Worm (Caenorhabditis elegans) whole organism, midembryonic: ENCODE measurements around the gene pigt-1.

Experiments used
- T22C8.4 ChIP-seq: fragments of 200-800 bp; sonication (Bioruptor generic); IDR thresholded peaks from 2 replicates; pipeline ENCODE4 v1.3.6; 2022; ENCODE audit warnings: missing genetic modification characterization, missing compliant biosample characterization
- cog-1 ChIP-seq: sonication (generic microtip); optimal IDR thresholded peaks from 2 replicates; lab custom pipeline; 2016; ENCODE audit warnings: missing genetic modification characterization, missing compliant biosample characterization
- flt-1 ChIP-seq: fragments of 200-800 bp; sonication (Bioruptor generic); IDR thresholded peaks from 2 replicates; pipeline ENCODE4 v1.3.6; 2022; ENCODE audit warnings: missing genetic modification characterization, missing compliant biosample characterization
- klf-2 ChIP-seq: fragments of 200-800 bp; sonication (Bioruptor generic); conservative IDR thresholded peaks from 2 replicates; pipeline ENCODE4 v1.3.6; 2022; ENCODE audit warnings: missing genetic modification reagents, missing genetic modification characterization, missing compliant biosample characterization
- med-1 ChIP-seq: sonication (generic microtip); optimal IDR thresholded peaks from 2 replicates; lab custom pipeline; 2017; ENCODE audit warnings: missing genetic modification characterization, mild to moderate bottlenecking, missing compliant biosample characterization, antibody characterized with exemption, missing genetic modification reagents; ENCODE audit not compliant: insufficient read depth
- ref-1 ChIP-seq: fragments of 200-800 bp; sonication (Bioruptor generic); conservative IDR thresholded peaks from 2 replicates; pipeline ENCODE4 v1.3.6; 2022; ENCODE audit warnings: missing genetic modification reagents, missing genetic modification characterization, missing compliant biosample characterization
- tab-1 ChIP-seq: fragments of 200-800 bp; sonication (Bioruptor generic); IDR thresholded peaks from 2 replicates; pipeline ENCODE4 v1.3.6; 2022; ENCODE audit warnings: missing genetic modification characterization, missing compliant biosample characterization
- ztf-23 ChIP-seq: fragments of 200-800 bp; sonication (Bioruptor generic); IDR thresholded peaks from 2 replicates; pipeline ENCODE4 v1.3.6; 2022; ENCODE audit warnings: missing genetic modification reagents, missing genetic modification characterization, missing compliant biosample characterization
- ztf-29 ChIP-seq: fragments of 200-800 bp; sonication (Bioruptor generic); IDR thresholded peaks from 2 replicates; pipeline ENCODE4 v1.3.6; 2022; ENCODE audit warnings: missing genetic modification reagents, missing genetic modification characterization, missing compliant biosample characterization

Gene pigt-1

DNA sequence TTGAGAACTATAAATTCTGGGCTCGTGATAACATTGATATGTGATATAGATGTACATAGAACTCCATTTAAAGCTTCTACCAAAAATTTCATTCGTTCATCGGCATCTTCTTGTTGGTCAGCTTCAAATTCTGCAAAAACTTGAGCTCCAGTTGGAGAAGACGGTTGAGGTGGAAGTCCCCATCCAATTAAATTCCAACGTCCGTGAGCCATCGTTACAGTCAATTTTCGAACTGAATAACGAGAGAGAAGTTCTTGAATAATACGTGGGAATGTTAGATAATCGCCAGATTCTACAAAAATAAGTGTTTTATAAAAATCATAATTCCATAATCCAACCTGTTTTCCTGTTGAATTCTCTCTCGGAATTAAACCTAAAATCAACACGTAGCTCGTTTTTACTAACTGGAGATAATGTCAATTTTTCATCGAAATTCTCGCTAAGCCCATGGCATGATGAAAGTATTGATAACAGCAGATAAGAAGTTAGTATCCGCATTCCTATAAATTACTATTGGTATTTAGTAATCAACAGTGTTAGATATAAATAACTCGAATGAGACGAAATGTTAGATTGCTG lies at the start of gene pigt-1:
Gene pigt-1, minus strand, starts transcription at position 500 of the 579 bp plus-strand sequence.
- no peak for TF ChIP-seq ztf-29 (GFP tag; lab: Robert Waterston, UW)
- TF ChIP-seq tab-1 (GFP tag; lab: Robert Waterston, UW) = no peak
- TF ChIP-seq klf-2 (GFP tag; lab: Robert Waterston, UW) = no peak
- no peak for TF ChIP-seq T22C8.4
- no peak for TF ChIP-seq cog-1 (tag; lab: Kevin White, UChicago)
- no peak for TF ChIP-seq ztf-23 (GFP tag; lab: Robert Waterston, UW)
- TF ChIP-seq ref-1 = no peak

DNA sequence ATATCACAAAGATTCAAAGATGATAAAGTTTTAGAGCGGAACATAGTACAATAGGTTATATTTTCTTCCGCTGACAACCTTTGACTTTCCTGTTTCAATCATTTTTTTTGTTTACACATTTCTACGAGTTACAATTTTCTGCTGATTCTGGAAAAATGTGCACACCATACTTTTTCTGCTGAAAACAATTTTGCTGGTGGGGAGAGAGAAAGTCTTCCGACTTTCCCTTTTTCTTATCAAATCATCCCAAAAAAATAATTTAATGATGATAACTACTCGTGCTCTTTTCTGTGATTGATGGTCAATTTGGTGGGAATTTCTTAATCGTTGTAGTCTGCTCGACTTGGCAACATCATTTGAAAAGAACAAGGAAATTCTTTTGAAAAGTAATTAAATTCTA lies 49.0 kb upstream of the pigt-1 start:
- TF ChIP-seq cog-1 (tag; lab: Kevin White, UChicago) (no peak), ztf-23 (GFP tag; lab: Robert Waterston, UW) (no peak), med-1 (GFP tag; lab: Kevin White, UChicago) (no peak), tab-1 (GFP tag; lab: Robert Waterston, UW) (no peak), flt-1 (GFP tag; lab: Robert Waterston, UW) (no peak), ztf-29 (GFP tag; lab: Robert Waterston, UW) (no peak), klf-2 (GFP tag; lab: Robert Waterston, UW) (no peak), T22C8.4 (no peak), ref-1 (no peak)

DNA sequence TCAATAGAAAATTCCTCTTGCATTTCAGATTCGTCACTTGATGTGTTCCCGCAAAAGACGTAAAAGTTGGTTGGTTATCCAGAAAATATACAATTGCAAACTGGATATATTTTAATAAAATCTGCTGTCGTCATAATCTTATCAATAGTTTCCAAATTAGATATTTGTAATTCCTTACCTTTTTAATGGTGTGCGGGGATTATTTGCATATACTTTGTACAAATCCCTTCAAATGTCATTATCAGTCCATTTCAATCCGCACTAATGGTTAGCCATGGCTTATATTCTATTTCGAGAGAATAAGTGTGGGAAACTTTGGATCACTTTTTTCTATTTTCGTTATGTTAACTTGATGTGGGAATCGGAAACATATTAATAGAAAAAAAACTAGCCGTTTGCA lies 45.5 kb upstream of the pigt-1 start:
- TF ChIP-seq klf-2 (GFP tag; lab: Robert Waterston, UW) (no peak), ztf-23 (GFP tag; lab: Robert Waterston, UW) (no peak), med-1 (GFP tag; lab: Kevin White, UChicago) (no peak), flt-1 (GFP tag; lab: Robert Waterston, UW) (no peak), T22C8.4 (no peak), tab-1 (GFP tag; lab: Robert Waterston, UW) (no peak), cog-1 (tag; lab: Kevin White, UChicago) (no peak), ref-1 (no peak), ztf-29 (GFP tag; lab: Robert Waterston, UW) (no peak)

DNA sequence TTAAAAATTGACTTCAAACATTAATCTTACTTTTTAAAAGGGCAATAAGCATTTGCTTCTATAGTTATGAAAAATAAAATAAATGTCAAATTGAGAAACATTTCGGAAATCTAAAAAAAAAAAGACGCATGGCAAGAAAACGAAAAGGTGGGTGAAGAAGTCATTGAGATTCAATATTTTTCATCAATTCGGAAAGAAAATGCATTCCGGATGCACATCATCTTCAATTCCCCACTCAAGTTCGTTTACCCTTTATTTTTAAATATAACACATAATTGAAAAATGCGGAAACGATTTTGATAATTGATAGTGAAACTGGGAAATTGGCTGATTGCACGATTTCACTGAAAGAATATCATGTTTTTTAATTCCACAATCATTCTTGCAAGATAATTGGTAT lies 43.8 kb upstream of the pigt-1 start, which contains the start of gene F53B7.4:
Gene F53B7.4, minus strand, starts transcription at position 101 of the 400 bp plus-strand sequence.
- TF ChIP-seq ztf-23 (GFP tag; lab: Robert Waterston, UW) (no peak), med-1 (GFP tag; lab: Kevin White, UChicago) (no peak), klf-2 (GFP tag; lab: Robert Waterston, UW) (no peak)

DNA sequence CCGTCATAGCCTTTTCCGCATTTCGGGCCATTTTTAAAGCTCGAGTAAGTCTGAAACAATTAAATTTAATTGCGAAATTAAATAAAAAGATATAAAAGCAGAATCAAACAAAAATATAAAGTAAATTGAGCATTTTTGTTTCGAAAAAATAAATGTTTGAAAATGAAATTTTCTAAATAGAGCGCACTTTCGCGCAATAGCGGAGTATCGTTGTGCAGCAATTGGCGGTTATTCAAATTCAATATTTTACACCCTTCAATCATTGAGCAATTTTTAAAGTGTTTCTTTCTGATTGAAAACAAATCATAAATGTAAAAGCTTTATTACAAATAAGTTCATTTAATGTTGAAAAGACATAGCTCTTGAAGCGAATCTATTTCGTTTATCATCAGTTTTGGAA lies 42.0 kb upstream of the pigt-1 start, which contains the start of gene isy-1:
Gene isy-1, minus strand, starts transcription at position 50 of the 400 bp plus-strand sequence.
- TF ChIP-seq flt-1 (GFP tag; lab: Robert Waterston, UW) = no peak
- TF ChIP-seq ztf-23 (GFP tag; lab: Robert Waterston, UW) = peak; percentile 82

DNA sequence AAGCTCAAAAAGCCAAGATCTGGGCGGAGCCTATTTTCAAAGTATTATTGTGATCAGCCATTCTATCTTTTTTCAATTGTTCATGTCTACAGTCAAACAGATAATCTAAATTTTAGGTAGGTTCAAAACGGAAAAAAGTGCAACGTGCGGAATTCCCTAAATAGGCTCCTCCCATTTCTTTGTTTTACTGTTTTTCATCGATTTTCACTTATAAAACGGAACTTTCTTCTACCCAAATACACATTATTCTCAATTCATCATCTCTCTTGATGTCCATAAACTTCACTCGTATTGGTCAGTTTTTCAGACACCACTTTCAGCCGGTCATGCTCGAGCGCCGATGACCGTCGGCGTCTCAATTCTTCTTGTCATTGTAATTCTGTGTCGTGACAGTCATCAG lies 40.2 kb upstream of the pigt-1 start, which contains the start of gene F53B7.7:
Gene F53B7.7, plus strand, starts transcription at position 301 of the 400 bp plus-strand sequence.
- TF ChIP-seq klf-2 (GFP tag; lab: Robert Waterston, UW) (no peak), T22C8.4 (no peak), ztf-29 (GFP tag; lab: Robert Waterston, UW) (no peak), cog-1 (tag; lab: Kevin White, UChicago) (no peak), ztf-23 (GFP tag; lab: Robert Waterston, UW) (no peak), ref-1 (no peak), med-1 (GFP tag; lab: Kevin White, UChicago) (no peak), tab-1 (GFP tag; lab: Robert Waterston, UW) (no peak), flt-1 (GFP tag; lab: Robert Waterston, UW) (no peak)

DNA sequence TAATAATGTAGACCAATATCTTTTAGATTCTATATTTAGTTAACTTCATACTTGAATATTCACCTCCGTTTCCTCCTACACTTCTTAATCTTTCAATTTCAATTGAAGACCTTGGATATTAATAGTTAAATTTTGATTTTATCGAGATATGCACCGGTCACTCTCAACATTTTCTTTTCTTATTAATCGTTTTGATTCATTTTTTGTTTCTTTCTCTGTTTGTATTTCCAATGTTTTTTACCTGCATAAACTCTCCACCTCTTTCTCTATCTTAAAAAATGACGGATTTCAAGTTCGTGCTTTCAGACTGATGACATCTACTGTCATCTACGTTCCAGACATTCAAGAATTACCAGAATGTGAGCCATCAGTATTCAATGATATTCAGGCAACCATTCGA lies 33.2 kb upstream of the pigt-1 start, which contains the start of gene frpr-9:
Gene frpr-9, plus strand, starts transcription at position 301 of the 400 bp plus-strand sequence.
- TF ChIP-seq ztf-29 (GFP tag; lab: Robert Waterston, UW) = no peak
- TF ChIP-seq tab-1 (GFP tag; lab: Robert Waterston, UW) = no peak
- no peak for TF ChIP-seq med-1 (GFP tag; lab: Kevin White, UChicago)
- TF ChIP-seq T22C8.4 = no peak
- no peak for TF ChIP-seq flt-1 (GFP tag; lab: Robert Waterston, UW)
- TF ChIP-seq ref-1 = no peak
- TF ChIP-seq cog-1 (tag; lab: Kevin White, UChicago) = no peak
- no peak for TF ChIP-seq klf-2 (GFP tag; lab: Robert Waterston, UW)
- no peak for TF ChIP-seq ztf-23 (GFP tag; lab: Robert Waterston, UW)

DNA sequence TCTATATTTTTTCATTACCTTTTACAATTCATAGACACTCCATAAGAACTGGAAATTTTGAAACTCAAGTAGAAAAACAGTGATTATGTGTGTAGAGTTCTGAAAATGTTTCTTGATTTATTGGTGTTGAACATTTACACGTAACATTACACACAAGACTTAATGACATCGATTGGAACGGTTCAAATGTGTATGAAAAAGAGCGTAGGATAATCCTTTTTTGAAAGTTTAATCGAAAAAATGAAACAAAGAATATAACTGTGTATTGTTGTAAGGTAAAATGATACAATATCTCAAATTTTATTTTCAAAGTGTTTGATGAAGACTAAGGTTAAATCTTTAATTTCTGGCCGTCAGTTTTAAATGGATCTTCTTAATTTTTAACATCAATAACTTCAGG lies 22.5 kb upstream of the pigt-1 start, which contains the start of gene fig-1:
Gene fig-1, minus strand, starts transcription at position 101 of the 400 bp plus-strand sequence.
- no peak for TF ChIP-seq ref-1
- no peak for TF ChIP-seq ztf-29 (GFP tag; lab: Robert Waterston, UW)
- TF ChIP-seq T22C8.4 = no peak
- no peak for TF ChIP-seq med-1 (GFP tag; lab: Kevin White, UChicago)
- no peak for TF ChIP-seq klf-2 (GFP tag; lab: Robert Waterston, UW)
- TF ChIP-seq cog-1 (tag; lab: Kevin White, UChicago) = no peak
- TF ChIP-seq tab-1 (GFP tag; lab: Robert Waterston, UW) = no peak
- TF ChIP-seq flt-1 (GFP tag; lab: Robert Waterston, UW) = no peak
- no peak for TF ChIP-seq ztf-23 (GFP tag; lab: Robert Waterston, UW)

DNA sequence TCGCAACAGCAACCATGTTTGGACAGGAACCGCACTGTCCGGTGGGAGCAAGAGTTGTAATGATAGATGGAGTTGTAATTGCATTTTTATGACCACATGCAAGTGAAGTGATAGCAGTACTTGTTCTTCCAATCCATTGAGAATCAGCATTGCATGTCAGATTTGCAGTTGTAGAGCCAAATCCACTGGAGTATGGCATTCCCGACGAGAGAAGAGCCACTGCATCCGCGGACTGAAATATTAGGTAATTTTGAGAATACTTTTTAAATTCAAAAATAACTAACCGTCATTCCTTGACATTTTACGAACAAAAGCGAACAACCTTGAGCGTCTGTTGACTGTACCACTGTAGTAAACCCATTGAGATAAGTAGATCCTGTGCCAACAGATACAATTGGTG lies 16.5 kb upstream of the pigt-1 start:
- TF ChIP-seq klf-2 (GFP tag; lab: Robert Waterston, UW) (no peak), T22C8.4 (no peak), ref-1 (no peak), tab-1 (GFP tag; lab: Robert Waterston, UW) (no peak), flt-1 (GFP tag; lab: Robert Waterston, UW) (no peak), ztf-23 (GFP tag; lab: Robert Waterston, UW) (no peak), med-1 (GFP tag; lab: Kevin White, UChicago) (no peak), ztf-29 (GFP tag; lab: Robert Waterston, UW) (no peak), cog-1 (tag; lab: Kevin White, UChicago) (no peak)
